Worm (Caenorhabditis elegans) whole organism, late embryonic: ENCODE results near the gene skr-5.

Experiments
- C38D4.7 ChIP-seq: fragments of 200-800 bp; sonication (Bioruptor generic); optimal IDR thresholded peaks from 2 replicates; lab custom pipeline; 2018; ENCODE audit warnings: mild to moderate bottlenecking, missing genetic modification characterization, moderate library complexity, missing compliant biosample characterization
- ceh-24 ChIP-seq: sonication (generic microtip); optimal IDR thresholded peaks from 2 replicates; lab custom pipeline; 2016; ENCODE audit warnings: mild to moderate bottlenecking, missing genetic modification characterization, missing compliant biosample characterization
- dmd-4 ChIP-seq: sonication (generic microtip); optimal IDR thresholded peaks from 2 replicates; lab custom pipeline; 2016; ENCODE audit warnings: borderline replicate concordance, missing genetic modification characterization, missing compliant biosample characterization
- hlh-13 ChIP-seq: fragments of 200-800 bp; sonication (Bioruptor generic); optimal IDR thresholded peaks from 2 replicates; lab custom pipeline; 2018; ENCODE audit warnings: mild to moderate bottlenecking, missing genetic modification characterization, missing compliant biosample characterization
- hlh-8 ChIP-seq: sonication (generic microtip); optimal IDR thresholded peaks from 2 replicates; lab custom pipeline; 2016; ENCODE audit warnings: missing genotype, missing genetic modification characterization, missing compliant biosample characterization
- lin-11 ChIP-seq: fragments of 200-800 bp; sonication (Bioruptor generic); optimal IDR thresholded peaks from 2 replicates; lab custom pipeline; 2018; ENCODE audit warnings: mild to moderate bottlenecking, missing genetic modification characterization, missing compliant biosample characterization
- pag-3 ChIP-seq: sonication (generic microtip); optimal IDR thresholded peaks from 2 replicates; lab custom pipeline; 2016; ENCODE audit warnings: missing compliant biosample characterization, missing genetic modification characterization, borderline replicate concordance
- pqm-1 ChIP-seq: sonication (generic microtip); optimal IDR thresholded peaks from 2 replicates; lab custom pipeline; 2016; ENCODE audit warnings: missing genetic modification characterization, missing compliant biosample characterization
- ref-2 ChIP-seq: sonication (generic microtip); optimal IDR thresholded peaks from 2 replicates; lab custom pipeline; 2016; ENCODE audit warnings: missing genetic modification characterization, missing compliant biosample characterization
- tbx-7 ChIP-seq: sonication (generic microtip); optimal IDR thresholded peaks from 2 replicates; lab custom pipeline; 2016; ENCODE audit warnings: missing genotype, missing genetic modification characterization, missing compliant biosample characterization

DNA sequence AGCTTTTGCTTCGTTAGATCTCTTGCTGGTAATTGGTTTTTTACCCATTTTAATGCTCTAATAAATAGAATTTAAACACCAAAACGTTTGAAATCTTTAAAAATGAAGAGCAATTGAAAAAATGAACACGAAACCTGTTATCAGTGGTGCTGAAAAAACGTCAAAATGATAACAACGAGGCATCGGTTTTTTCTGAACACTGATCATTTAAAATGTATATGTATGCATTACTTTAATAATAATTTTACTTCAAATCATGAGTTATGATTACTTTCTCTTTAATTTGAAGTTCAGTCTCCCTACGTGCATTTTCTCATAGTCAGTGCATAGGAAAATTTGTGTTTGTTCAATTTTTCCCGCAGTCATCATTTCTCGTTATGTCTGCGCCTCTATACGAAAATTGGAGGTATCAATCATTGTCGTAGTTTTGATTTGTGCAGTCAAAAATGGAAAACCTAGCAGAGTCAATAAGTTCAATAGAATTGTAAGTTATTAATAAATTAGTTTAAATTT, 25.2 kb upstream of the skr-5 start, which contains the start of gene F31E9.3:
- TF ChIP-seq pqm-1 (tag; lab: Kevin White, UChicago) (no peak), ceh-24 (no peak), lin-11 (tag; lab: Kevin White, UChicago) (no peak), C38D4.7 (GFP tag; lab: Kevin White, UChicago) (no peak), pag-3 (no peak), dmd-4 (tag; lab: Kevin White, UChicago) (no peak), hlh-8 (tag; lab: Kevin White, UChicago) (no peak), ref-2 (tag; lab: Kevin White, UChicago) (no peak), tbx-7 (tag; lab: Kevin White, UChicago) (no peak), hlh-13 (GFP tag; lab: Kevin White, UChicago) (no peak)
